Fruit fly (Drosophila melanogaster) whole organism, embryonic: ENCODE data around the gene Grasp65.
A peak's percentile ranks its signal among the peaks of the same experiment; 100 is the strongest.

Experiments
- B-H2 ChIP-seq: fragments of 200-800 bp; sonication (Bioruptor generic); optimal IDR thresholded peaks from 2 replicates; lab custom pipeline; 2018; ENCODE audit warnings: missing biosample characterization, mild to moderate bottlenecking, missing genetic modification characterization
- Blimp-1 ChIP-seq: fragments of 200-800 bp; sonication (Bioruptor generic); optimal IDR thresholded peaks from 3 replicates; lab custom pipeline; 2018; ENCODE audit warnings: missing biosample characterization, missing genetic modification characterization, mild to moderate bottlenecking, moderate library complexity, missing genetic modification reagents
- CG11696 ChIP-seq: fragments of 200-800 bp; sonication (Bioruptor generic); IDR thresholded peaks from 2 replicates; pipeline ENCODE4 v1.3.6; 2022; ENCODE audit warnings: missing biosample characterization, missing genetic modification characterization
- CG13296 ChIP-seq: fragments of 200-800 bp; sonication (Bioruptor generic); optimal IDR thresholded peaks from 3 replicates; lab custom pipeline; 2018; ENCODE audit warnings: missing biosample characterization, mild to moderate bottlenecking, missing genetic modification characterization
- CG15479 ChIP-seq: fragments of 200-800 bp; sonication (Bioruptor generic); optimal IDR thresholded peaks from 3 replicates; lab custom pipeline; 2019; ENCODE audit warnings: missing biosample characterization, mild to moderate bottlenecking, missing genetic modification characterization, moderate library complexity
- CG1792 ChIP-seq: fragments of 200-800 bp; sonication (Bioruptor generic); optimal IDR thresholded peaks from 2 replicates; lab custom pipeline; 2016; ENCODE audit warnings: missing biosample characterization, missing genetic modification characterization
- CG18599 ChIP-seq: fragments of 200-800 bp; sonication (Bioruptor generic); optimal IDR thresholded peaks from 3 replicates; lab custom pipeline; 2017; ENCODE audit warnings: missing biosample characterization, missing genetic modification characterization, mild to moderate bottlenecking, moderate library complexity, missing genetic modification reagents
- CG2120 ChIP-seq: fragments of 200-800 bp; sonication (Bioruptor generic); optimal IDR thresholded peaks from 3 replicates; lab custom pipeline; 2016; ENCODE audit warnings: missing biosample characterization, missing genetic modification characterization
- CG2678 ChIP-seq: fragments of 200-800 bp; sonication (Bioruptor generic); optimal IDR thresholded peaks from 3 replicates; lab custom pipeline; 2019; ENCODE audit warnings: missing biosample characterization, mild to moderate bottlenecking, missing genetic modification characterization, moderate library complexity
- CG2889 ChIP-seq: fragments of 200-800 bp; sonication (Bioruptor generic); IDR thresholded peaks from 3 replicates; pipeline ENCODE4 v1.3.6; 2022; ENCODE audit warnings: missing biosample characterization, missing genetic modification characterization
- CG34376 ChIP-seq: fragments of 200-800 bp; sonication (Bioruptor generic); optimal IDR thresholded peaks from 2 replicates; lab custom pipeline; 2018; ENCODE audit warnings: missing biosample characterization, mild to moderate bottlenecking, missing genetic modification characterization
- CG3838 ChIP-seq: fragments of 200-800 bp; sonication (Bioruptor generic); optimal IDR thresholded peaks from 3 replicates; lab custom pipeline; 2016; ENCODE audit warnings: missing biosample characterization, missing genetic modification characterization
- CG7745 ChIP-seq: fragments of 200-800 bp; sonication (Bioruptor generic); optimal IDR thresholded peaks from 2 replicates; lab custom pipeline; 2018; ENCODE audit warnings: missing biosample characterization, mild to moderate bottlenecking, missing genetic modification characterization, moderate library complexity
- CG8281 ChIP-seq: fragments of 200-800 bp; sonication (Bioruptor generic); optimal IDR thresholded peaks from 2 replicates; lab custom pipeline; 2018; ENCODE audit warnings: missing biosample characterization, mild to moderate bottlenecking, missing genetic modification characterization, moderate library complexity
- CG8388 ChIP-seq: fragments of 200-800 bp; sonication (Bioruptor generic); optimal IDR thresholded peaks from 2 replicates; lab custom pipeline; 2019; ENCODE audit warnings: missing biosample characterization, mild to moderate bottlenecking, missing genetic modification characterization, moderate library complexity
- CG9817 ChIP-seq: fragments of 200-800 bp; sonication (Bioruptor generic); optimal IDR thresholded peaks from 2 replicates; lab custom pipeline; 2018; ENCODE audit warnings: missing biosample characterization, mild to moderate bottlenecking, missing genetic modification characterization, moderate library complexity
- Chrac-16 ChIP-seq: fragments of 200-800 bp; sonication (Bioruptor generic); optimal IDR thresholded peaks from 3 replicates; lab custom pipeline; 2016; ENCODE audit warnings: missing biosample characterization, missing genetic modification characterization
- CrebB ChIP-seq: fragments of 200-800 bp; sonication (Bioruptor generic); optimal IDR thresholded peaks from 3 replicates; lab custom pipeline; 2018; ENCODE audit warnings: missing biosample characterization, mild to moderate bottlenecking, missing genetic modification characterization
- Dp ChIP-seq: fragments of 200-800 bp; sonication (Bioruptor generic); optimal IDR thresholded peaks from 2 replicates; lab custom pipeline; 2018; ENCODE audit warnings: missing biosample characterization, mild to moderate bottlenecking, missing genetic modification characterization, moderate library complexity
- Ets65A ChIP-seq: fragments of 200-800 bp; sonication (Bioruptor generic); peaks from one replicate; lab custom pipeline; 2016; ENCODE audit warnings: missing biosample characterization, missing genetic modification characterization
- Fer1 ChIP-seq: fragments of 200-800 bp; sonication (Bioruptor generic); optimal IDR thresholded peaks from 2 replicates; lab custom pipeline; 2017; ENCODE audit warnings: missing biosample characterization, mild to moderate bottlenecking, missing genetic modification characterization
- Fer3 ChIP-seq: fragments of 200-800 bp; sonication (Bioruptor generic); optimal IDR thresholded peaks from 2 replicates; lab custom pipeline; 2018; ENCODE audit warnings: missing biosample characterization, mild to moderate bottlenecking, missing genetic modification characterization, moderate library complexity
- HmgZ ChIP-seq: fragments of 200-800 bp; sonication (Bioruptor generic); optimal IDR thresholded peaks from 2 replicates; lab custom pipeline; 2018; ENCODE audit warnings: missing biosample characterization, mild to moderate bottlenecking, missing genetic modification characterization
- Hr39 ChIP-seq: fragments of >200 bp; optimal IDR thresholded peaks from 2 replicates; lab custom pipeline; 2017
- Hr51 ChIP-seq, 2 experiments: fragments of 200-800 bp; sonication (Bioruptor generic); optimal IDR thresholded peaks; 2 replicates in 1 of 2; 3 replicates in 1 of 2; lab custom pipeline; 2016 to 2018; ENCODE audit warnings: missing biosample characterization in 2 of 2, missing genetic modification characterization in 2 of 2, mild to moderate bottlenecking in 1 of 2, moderate library complexity in 1 of 2
- Max ChIP-seq: fragments of 200-800 bp; sonication (Bioruptor generic); optimal IDR thresholded peaks from 2 replicates; lab custom pipeline; 2016; ENCODE audit warnings: missing biosample characterization, mild to moderate bottlenecking, missing genetic modification characterization
- Mes4 ChIP-seq: fragments of 200-800 bp; sonication (Bioruptor generic); optimal IDR thresholded peaks from 2 replicates; lab custom pipeline; 2016; ENCODE audit warnings: missing biosample characterization, missing genetic modification characterization
- Sox100B ChIP-seq: fragments of 200-800 bp; sonication (Bioruptor generic); optimal IDR thresholded peaks from 3 replicates; lab custom pipeline; 2018; ENCODE audit warnings: missing biosample characterization, mild to moderate bottlenecking, missing genetic modification characterization
- Sry-δ ChIP-seq: fragments of 200-800 bp; sonication (Bioruptor generic); optimal IDR thresholded peaks from 2 replicates; lab custom pipeline; 2016; ENCODE audit warnings: missing biosample characterization, missing genetic modification characterization
- Xrp1 ChIP-seq: fragments of 200-800 bp; sonication (Bioruptor generic); IDR thresholded peaks from 2 replicates; pipeline ENCODE4 v1.3.6; 2022; ENCODE audit warnings: missing biosample characterization, missing genetic modification characterization
- abd-A ChIP-seq: fragments of 200-800 bp; sonication (Bioruptor generic); optimal IDR thresholded peaks from 3 replicates; lab custom pipeline; 2019; ENCODE audit warnings: missing biosample characterization, mild to moderate bottlenecking, missing genetic modification characterization, moderate library complexity
- amos ChIP-seq: fragments of 200-800 bp; sonication (Bioruptor generic); IDR thresholded peaks from 2 replicates; pipeline ENCODE4 v1.3.6; 2022; ENCODE audit warnings: missing biosample characterization, missing genetic modification characterization; ENCODE audit not compliant: partially characterized antibody
- cato ChIP-seq: fragments of 200-800 bp; sonication (Bioruptor generic); optimal IDR thresholded peaks from 2 replicates; lab custom pipeline; 2016; ENCODE audit warnings: missing biosample characterization, missing genetic modification characterization, borderline replicate concordance
- dmrt11E ChIP-seq: fragments of 200-800 bp; sonication (Bioruptor generic); optimal IDR thresholded peaks from 3 replicates; lab custom pipeline; 2018; ENCODE audit warnings: missing biosample characterization, mild to moderate bottlenecking, missing genetic modification characterization, moderate library complexity
- fd3F ChIP-seq: fragments of 200-800 bp; sonication (Bioruptor generic); optimal IDR thresholded peaks from 2 replicates; lab custom pipeline; 2018; ENCODE audit warnings: missing biosample characterization, mild to moderate bottlenecking, missing genetic modification characterization, moderate library complexity
- ftz-f1 ChIP-seq: fragments of 200-800 bp; sonication (Bioruptor generic); optimal IDR thresholded peaks from 2 replicates; lab custom pipeline; 2016; ENCODE audit warnings: missing biosample characterization, missing genetic modification characterization
- gcm ChIP-seq: fragments of 200-800 bp; sonication (Bioruptor generic); optimal IDR thresholded peaks from 2 replicates; lab custom pipeline; 2019; ENCODE audit warnings: missing biosample characterization, mild to moderate bottlenecking, missing genetic modification characterization, moderate library complexity
- grau ChIP-seq: fragments of 200-800 bp; optimal IDR thresholded peaks from 3 replicates; lab custom pipeline; 2019; ENCODE audit warnings: missing biosample characterization, mild to moderate bottlenecking, missing genetic modification characterization, moderate library complexity
- her ChIP-seq: fragments of 200-800 bp; sonication (Bioruptor generic); optimal IDR thresholded peaks from 2 replicates; lab custom pipeline; 2016; ENCODE audit warnings: missing biosample characterization, missing genetic modification characterization
- hkb ChIP-seq, 2 experiments: fragments of 200-800 bp in 1 of 2; fragments of >200 bp in 1 of 2; sonication (Bioruptor generic) in 1 of 2; IDR thresholded peaks in 1 of 2; optimal IDR thresholded peaks in 1 of 2; 2 replicates each; pipeline versions ENCODE4 v1.3.6 to Lab custom; 2017 to 2022; ENCODE audit warnings: missing biosample characterization in 1 of 2, missing genetic modification characterization in 1 of 2
- ken ChIP-seq: fragments of 200-800 bp; sonication (Bioruptor generic); IDR thresholded peaks from 3 replicates; pipeline ENCODE4 v1.3.6; 2022; ENCODE audit warnings: missing biosample characterization, missing genetic modification characterization
- pita ChIP-seq: fragments of 200-800 bp; sonication (Bioruptor generic); optimal IDR thresholded peaks from 2 replicates; lab custom pipeline; 2017; ENCODE audit warnings: missing biosample characterization, mild to moderate bottlenecking, missing genetic modification characterization
- ranshi ChIP-seq: fragments of 200-800 bp; sonication (Bioruptor generic); IDR thresholded peaks from 2 replicates; pipeline ENCODE4 v1.3.6; 2022; ENCODE audit warnings: missing biosample characterization, missing genetic modification characterization
- ro ChIP-seq: fragments of 200-800 bp; sonication (Bioruptor generic); IDR thresholded peaks from 2 replicates; pipeline ENCODE4 v1.3.6; 2022; ENCODE audit warnings: missing biosample characterization, missing genetic modification characterization
- row ChIP-seq: fragments of 200-800 bp; sonication (Bioruptor generic); IDR thresholded peaks from 3 replicates; pipeline ENCODE4 v1.3.6; 2022; ENCODE audit warnings: missing biosample characterization, missing genetic modification characterization
- ssp ChIP-seq: fragments of 200-800 bp; sonication (Bioruptor generic); IDR thresholded peaks from 2 replicates; pipeline ENCODE4 v1.3.6; 2022; ENCODE audit warnings: missing biosample characterization, missing genetic modification characterization
- stwl ChIP-seq: fragments of 200-800 bp; sonication (Bioruptor generic); optimal IDR thresholded peaks from 3 replicates; lab custom pipeline; 2018; ENCODE audit warnings: missing biosample characterization, mild to moderate bottlenecking, missing genetic modification characterization, moderate library complexity
- tap ChIP-seq: fragments of 200-800 bp; optimal IDR thresholded peaks from 3 replicates; lab custom pipeline; 2019; ENCODE audit warnings: missing biosample characterization, mild to moderate bottlenecking, missing genetic modification characterization, moderate library complexity
- tin ChIP-seq: fragments of 200-800 bp; sonication (Bioruptor generic); optimal IDR thresholded peaks from 3 replicates; lab custom pipeline; 2016; ENCODE audit warnings: missing biosample characterization, missing genetic modification characterization
- trh ChIP-seq: fragments of 200-800 bp; sonication (Bioruptor generic); optimal IDR thresholded peaks from 2 replicates; lab custom pipeline; 2016; ENCODE audit warnings: missing biosample characterization, missing genetic modification characterization
- unpg ChIP-seq: fragments of 200-800 bp; sonication (Bioruptor generic); optimal IDR thresholded peaks from 3 replicates; lab custom pipeline; 2018; ENCODE audit warnings: missing biosample characterization, mild to moderate bottlenecking, missing genetic modification characterization, moderate library complexity

Grasp65 gene

dm6 chr3L:19961805-19962204 lies 37.1 kb downstream of the Grasp65 start (continued):
- TF ChIP-seq CG18599 (peak; percentile 73), ro (GFP tag; lab: Robert Waterston, UW) (no peak), CG2120 (GFP tag; lab: Kevin White, UChicago) (peak; percentile 43), HmgZ (no peak), abd-A (tag; lab: Kevin White, UChicago) (peak; percentile 60), tin (GFP tag; lab: Kevin White, UChicago) (no peak), Blimp-1 (GFP tag; lab: Kevin White, UChicago) (no peak), Hr39 (lab: Kevin White, UChicago) (no peak), CG2678 (peak; percentile 57), Chrac-16 (GFP tag; lab: Kevin White, UChicago) (no peak), CG9817 (tag; lab: Kevin White, UChicago) (peak; percentile 35), hkb (optimal IDR thresholded peaks at IDR 0.05; lab: Kevin White, UChicago) (no peak), hkb (GFP tag; IDR thresholded peaks at IDR 0.05; lab: Robert Waterston, UW) (peak; percentile 27; the same call in 1 of the 2 replicates), pita (no peak), CG8281 (tag; lab: Kevin White, UChicago) (no peak), CG3838 (GFP tag; lab: Kevin White, UChicago) (no peak), CG15479 (GFP tag; lab: Kevin White, UChicago) (no peak), Dp (GFP tag; lab: Kevin White, UChicago) (no peak), CG2889 (no peak), ken (GFP tag; lab: Robert Waterston, UW) (no peak), stwl (tag; lab: Kevin White, UChicago) (no peak), gcm (GFP tag; lab: Kevin White, UChicago) (no peak), CG11696 (GFP tag; lab: Robert Waterston, UW) (no peak), Hr51 (GFP tag; optimal IDR thresholded peaks at IDR 0.05; lab: Kevin White, UChicago) (peak in 1 of 2 experiments; percentile 52), Fer3 (tag; lab: Kevin White, UChicago) (no peak), row (peak; percentile 50), grau (no peak), Xrp1 (no peak), tap (tag; lab: Kevin White, UChicago) (no peak), Max (GFP tag; lab: Kevin White, UChicago) (no peak), trh (GFP tag; lab: Kevin White, UChicago) (no peak), CG34376 (peak; percentile 28), ranshi (GFP tag; lab: Robert Waterston, UW) (no peak), CG8388 (GFP tag; lab: Kevin White, UChicago) (no peak), Ets65A (GFP tag; lab: Kevin White, UChicago) (peak; percentile 90), Sox100B (no peak), CG13296 (GFP tag; lab: Kevin White, UChicago) (no peak), dmrt11E (tag; lab: Kevin White, UChicago) (no peak), CrebB (tag; lab: Kevin White, UChicago) (peak; percentile 22), fd3F (GFP tag; lab: Kevin White, UChicago) (no peak), her (GFP tag; lab: Kevin White, UChicago) (no peak), Fer1 (GFP tag; lab: Kevin White, UChicago) (peak; percentile 49), ssp (GFP tag; lab: Robert Waterston, UW) (no peak), Mes4 (GFP tag; lab: Kevin White, UChicago) (no peak), B-H2 (GFP tag; lab: Kevin White, UChicago) (peak; percentile 63), amos (no peak), unpg (GFP tag; lab: Kevin White, UChicago) (peak; percentile 44), ftz-f1 (no peak), Sry-δ (GFP tag; lab: Kevin White, UChicago) (no peak), CG7745 (tag; lab: Kevin White, UChicago) (no peak), cato (no peak), CG1792 (GFP tag; lab: Kevin White, UChicago) (no peak)
